Fruit fly (Drosophila melanogaster): ENCODE measurements around the gene Pura.

DNA sequence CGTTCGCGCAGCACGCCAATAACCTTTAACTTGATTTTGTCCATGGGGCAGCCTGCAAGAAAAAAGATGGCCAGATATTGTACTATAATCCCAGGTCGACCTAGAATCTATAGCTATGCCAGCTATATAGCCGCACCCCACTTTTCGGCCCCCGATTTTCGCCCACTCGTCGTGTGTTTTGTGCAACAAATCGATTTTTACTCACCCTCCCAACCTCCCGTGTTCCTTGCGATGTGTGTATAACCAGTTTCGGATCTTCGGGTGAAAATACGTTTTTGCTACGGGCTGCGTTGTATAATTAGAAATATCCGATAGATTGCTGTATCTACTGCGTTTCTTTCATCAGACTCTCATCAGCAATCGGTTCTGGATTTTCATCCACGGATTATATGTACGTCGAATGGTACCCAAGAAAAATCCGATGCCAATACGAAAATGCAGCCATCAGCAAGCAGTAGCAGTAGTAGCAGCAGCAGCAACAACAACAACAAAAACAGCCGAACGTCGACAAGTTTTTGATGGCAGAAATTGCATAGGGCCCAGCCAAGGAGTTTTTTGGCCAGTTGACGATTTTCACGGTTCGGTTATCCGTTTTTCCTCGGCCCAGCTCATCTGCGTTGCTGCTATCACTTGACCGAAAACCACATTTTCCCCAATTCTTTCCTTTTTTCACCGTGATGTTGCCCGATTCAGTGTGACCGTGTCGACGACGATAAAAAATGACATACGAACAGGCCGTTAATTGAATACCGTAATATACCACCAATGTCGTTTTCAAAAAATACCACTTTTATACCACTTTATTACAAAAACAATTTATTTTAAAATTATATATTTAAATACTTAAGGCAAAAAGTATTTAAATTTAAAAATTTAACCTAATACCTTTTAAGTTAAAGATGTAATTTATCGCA, 61.4 kb downstream of the Pura start, which contains the start of gene CG7492:
- TF ChIP-seq gl (tag; optimal IDR thresholded peaks at IDR 0.05) (no peak), CG8159 (tag; optimal IDR thresholded peaks at IDR 0.05) (no peak), Pif1A (GFP tag; optimal IDR thresholded peaks at IDR 0.05) (no peak)
